Fruit fly (Drosophila melanogaster) whole organism, wandering third instar larva: ENCODE results near the gene Ttc19.

Experiments
- CG32264 ChIP-seq: fragments of 200-800 bp; sonication (Bioruptor generic); optimal IDR thresholded peaks from 2 replicates; lab custom pipeline; 2016; ENCODE audit warnings: missing biosample characterization, missing genetic modification characterization
- CG9705 ChIP-seq: fragments of 200-800 bp; sonication (Bioruptor generic); optimal IDR thresholded peaks from 2 replicates; lab custom pipeline; 2018; ENCODE audit warnings: missing biosample characterization, mild to moderate bottlenecking, missing genetic modification characterization
- CrebA ChIP-seq: fragments of 200-800 bp; sonication (Bioruptor generic); optimal IDR thresholded peaks from 2 replicates; lab custom pipeline; 2016; ENCODE audit warnings: missing biosample characterization, mild to moderate bottlenecking, missing genetic modification characterization, borderline replicate concordance
- Dfd ChIP-seq: fragments of >200 bp; optimal IDR thresholded peaks from 2 replicates; lab custom pipeline; 2017; ENCODE audit warnings: missing biosample characterization, missing genetic modification characterization
- GATAd ChIP-seq: sonication (Bioruptor generic); optimal IDR thresholded peaks from 2 replicates; lab custom pipeline; 2016; ENCODE audit warnings: missing biosample characterization, missing genetic modification characterization
- HLH106 ChIP-seq: fragments of 200-800 bp; optimal IDR thresholded peaks from 3 replicates; lab custom pipeline; 2019; ENCODE audit warnings: missing biosample characterization, mild to moderate bottlenecking, missing genetic modification characterization, moderate library complexity
- Hnf4 ChIP-seq: fragments of 200-800 bp; sonication (Bioruptor generic); optimal IDR thresholded peaks from 2 replicates; lab custom pipeline; 2016; ENCODE audit warnings: missing biosample characterization, mild to moderate bottlenecking, missing genetic modification characterization
- Hr78 ChIP-seq: fragments of >200 bp; optimal IDR thresholded peaks from 2 replicates; lab custom pipeline; 2017; ENCODE audit warnings: missing biosample characterization, missing genetic modification characterization
- Hr83 ChIP-seq: fragments of 200-300 bp; sonication (Bioruptor generic); optimal IDR thresholded peaks from 2 replicates; lab custom pipeline; 2016; ENCODE audit warnings: missing biosample characterization, mild to moderate bottlenecking, missing genetic modification characterization, moderate library complexity; ENCODE audit not compliant: poor library complexity, severe bottlenecking
- Jra ChIP-seq: sonication (Bioruptor generic); optimal IDR thresholded peaks from 2 replicates; lab custom pipeline; 2016; ENCODE audit warnings: missing biosample characterization, missing genetic modification characterization
- Mio ChIP-seq: sonication (Bioruptor generic); optimal IDR thresholded peaks from 2 replicates; lab custom pipeline; 2016; ENCODE audit warnings: missing biosample characterization, missing genetic modification characterization
- Myc ChIP-seq: fragments of >200 bp; optimal IDR thresholded peaks from 2 replicates; lab custom pipeline; 2017
- N ChIP-seq: fragments of >200 bp; optimal IDR thresholded peaks from 2 replicates; lab custom pipeline; 2018; ENCODE audit warnings: missing biosample characterization, missing external identifiers, missing genetic modification characterization
- OdsH ChIP-seq: fragments of 200-800 bp; sonication (Bioruptor generic); optimal IDR thresholded peaks from 2 replicates; lab custom pipeline; 2016; ENCODE audit warnings: missing biosample characterization, mild to moderate bottlenecking, missing genetic modification characterization
- Rel ChIP-seq, 2 experiments: fragments of 200-800 bp; sonication (Bioruptor generic) in 1 of 2; optimal IDR thresholded peaks; 2 replicates in 1 of 2; 3 replicates in 1 of 2; lab custom pipeline; 2016 to 2019; ENCODE audit warnings: mild to moderate bottlenecking in 2 of 2, missing biosample characterization in 2 of 2, missing genetic modification characterization in 2 of 2, moderate library complexity in 1 of 2
- Sp1 ChIP-seq: fragments of 200-800 bp; sonication (Bioruptor generic); optimal IDR thresholded peaks from 3 replicates; lab custom pipeline; 2019; ENCODE audit warnings: missing biosample characterization, mild to moderate bottlenecking, missing genetic modification characterization, moderate library complexity
- Vsx2 ChIP-seq: fragments of 200-300, 225-300 bp; sonication (Bioruptor generic); optimal IDR thresholded peaks from 2 replicates; lab custom pipeline; 2018; ENCODE audit warnings: missing biosample characterization, missing genetic modification characterization; ENCODE audit not compliant: partially characterized antibody
- br ChIP-seq: fragments of 200-800 bp; sonication (Bioruptor generic); optimal IDR thresholded peaks from 2 replicates; lab custom pipeline; 2016; ENCODE audit warnings: missing biosample characterization, missing genetic modification characterization
- brk ChIP-seq: fragments of 200-800 bp; sonication (Bioruptor generic); optimal IDR thresholded peaks from 2 replicates; lab custom pipeline; 2016; ENCODE audit warnings: missing biosample characterization, mild to moderate bottlenecking, missing genetic modification characterization
- dmrt93B ChIP-seq: fragments of 200-800 bp; sonication (Bioruptor generic); optimal IDR thresholded peaks from 2 replicates; lab custom pipeline; 2018; ENCODE audit warnings: missing biosample characterization, mild to moderate bottlenecking, missing genetic modification characterization
- ey ChIP-seq: fragments of 200-800 bp; sonication (Bioruptor generic); optimal IDR thresholded peaks from 2 replicates; lab custom pipeline; 2016; ENCODE audit warnings: missing biosample characterization, missing genetic modification characterization
- foxo ChIP-seq, 2 experiments: fragments of 200-800 bp; sonication (Bioruptor generic); optimal IDR thresholded peaks; 2 replicates in 1 of 2; 3 replicates in 1 of 2; lab custom pipeline; 2016 to 2017; ENCODE audit warnings: missing biosample characterization in 2 of 2, missing genetic modification characterization in 2 of 2
- fru ChIP-seq: fragments of 200-800 bp; sonication (Bioruptor generic); optimal IDR thresholded peaks from 3 replicates; lab custom pipeline; 2016; ENCODE audit warnings: missing biosample characterization, mild to moderate bottlenecking, missing genetic modification characterization
- h ChIP-seq: fragments of 200-800 bp; sonication (Bioruptor generic); optimal IDR thresholded peaks from 3 replicates; lab custom pipeline; 2016; ENCODE audit warnings: missing biosample characterization, mild to moderate bottlenecking, missing genetic modification characterization
- jim ChIP-seq: fragments of 175-275, 200-325 bp; sonication (Bioruptor generic); optimal IDR thresholded peaks from 2 replicates; lab custom pipeline; 2016; ENCODE audit warnings: missing biosample characterization, mild to moderate bottlenecking, missing genetic modification characterization
- psq ChIP-seq: fragments of 200-800 bp; sonication (Bioruptor generic); optimal IDR thresholded peaks from 3 replicates; lab custom pipeline; 2017; ENCODE audit warnings: missing biosample characterization, mild to moderate bottlenecking, missing genetic modification characterization, moderate library complexity
- rgr ChIP-seq: fragments of 200-800 bp; sonication (Bioruptor generic); optimal IDR thresholded peaks from 3 replicates; lab custom pipeline; 2016; ENCODE audit warnings: missing biosample characterization, mild to moderate bottlenecking, missing genetic modification characterization
- sage ChIP-seq: fragments of 200-800 bp; sonication (Bioruptor generic); optimal IDR thresholded peaks from 2 replicates; lab custom pipeline; 2016; ENCODE audit warnings: missing biosample characterization, mild to moderate bottlenecking, missing genetic modification characterization
- tai ChIP-seq: sonication (Bioruptor generic); optimal IDR thresholded peaks from 2 replicates; lab custom pipeline; 2016; ENCODE audit warnings: missing biosample characterization, missing genetic modification characterization
- woc ChIP-seq: sonication (Bioruptor generic); optimal IDR thresholded peaks from 2 replicates; lab custom pipeline; 2016; ENCODE audit warnings: missing biosample characterization, mild to moderate bottlenecking, missing genetic modification characterization

Ttc19 gene

dm6 chr2L:19034213-19034929, 10.6 kb downstream of the Ttc19 start, which contains the start of the genes mib2 and CG31800 (continued):
- TF ChIP-seq Mio (GFP tag; lab: Kevin White, UChicago) (no peak), fru (GFP tag; lab: Kevin White, UChicago) (no peak), Jra (GFP tag; lab: Kevin White, UChicago) (peak; percentile 10), Hnf4 (GFP tag; lab: Kevin White, UChicago) (no peak), CG32264 (no peak)
- TF ChIP-seq, all 38 proteins: peak for 7

DNA sequence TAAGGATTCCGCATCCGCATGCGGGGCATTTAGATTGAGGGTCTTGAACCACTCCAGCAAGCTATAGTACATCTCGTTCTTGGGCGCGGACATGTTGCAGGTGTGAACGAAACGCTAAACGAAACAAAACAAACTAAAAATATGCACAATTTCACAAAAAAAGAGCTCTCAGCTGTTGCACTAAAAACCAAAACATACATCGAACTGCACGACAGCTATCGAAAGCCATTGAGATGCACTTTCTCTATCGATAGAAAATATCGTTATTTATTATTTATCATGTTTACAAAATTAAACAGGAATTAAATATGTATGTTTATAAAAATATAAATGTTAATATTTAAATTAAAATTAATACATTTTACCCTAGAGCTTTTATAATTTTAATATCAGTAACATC, 11.7 kb downstream of the Ttc19 start, which contains the start of gene hook:
hook (minus strand) TSS at position 211 of the 400 bp plus-strand sequence.
- TF ChIP-seq brk (GFP tag; lab: Kevin White, UChicago), result no peak
- peak; percentile 23 for TF ChIP-seq sage (GFP tag; lab: Kevin White, UChicago)

DNA sequence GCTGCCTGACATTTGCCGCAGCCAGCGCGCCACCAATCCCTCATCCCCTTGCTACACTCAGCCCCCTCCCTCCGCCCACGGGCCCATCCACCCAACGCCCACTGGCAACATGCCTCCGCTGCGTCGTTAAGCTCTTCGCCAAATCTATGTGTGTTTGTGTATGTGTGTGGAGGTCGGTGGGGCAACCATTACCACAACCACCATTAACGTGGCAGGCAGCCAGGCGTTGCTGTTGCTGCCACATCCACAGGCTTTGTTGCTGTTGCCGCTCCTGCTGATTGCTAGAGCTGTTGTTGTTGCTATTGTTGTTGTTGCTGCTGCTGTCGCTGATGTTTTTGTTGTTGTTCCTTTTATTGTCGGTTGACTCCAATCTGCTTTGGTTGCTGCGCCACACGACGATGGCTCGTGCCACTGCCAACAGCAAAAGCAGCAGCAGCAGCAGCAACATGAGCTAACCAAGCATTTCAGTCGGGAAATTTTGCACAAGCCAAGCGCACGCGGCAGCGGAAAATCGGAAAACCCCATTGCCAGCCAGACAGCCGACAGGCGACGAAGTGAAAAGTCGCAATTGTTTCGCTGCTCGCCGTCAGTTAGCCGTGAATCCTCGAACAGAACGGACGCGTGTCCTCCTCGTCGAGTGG, 17.6 kb downstream of the Ttc19 start, which contains the start of gene Sidpn:
Sidpn (plus strand) TSS at position 465 of the 641 bp plus-strand sequence.
- no peak for TF ChIP-seq woc (GFP tag; lab: Kevin White, UChicago)
- peak; percentile 89 for TF ChIP-seq Dfd

dm6 chr2L:19026491-19027197, 18.3 kb downstream of the Ttc19 start:
- TF ChIP-seq CG32264 (no peak), fru (GFP tag; lab: Kevin White, UChicago) (peak; percentile 48), jim (GFP tag; lab: Kevin White, UChicago) (no peak), br (GFP tag; lab: Kevin White, UChicago) (peak; percentile 20), ey (GFP tag; lab: Kevin White, UChicago) (peak; percentile 50), sage (GFP tag; lab: Kevin White, UChicago) (no peak), Dfd (no peak), CG9705 (peak; percentile 33), h (GFP tag; lab: Kevin White, UChicago) (peak; percentile 37), N (no peak), Myc (no peak), woc (GFP tag; lab: Kevin White, UChicago) (no peak), dmrt93B (GFP tag; lab: Kevin White, UChicago) (peak; percentile 26), Hr83 (GFP tag; lab: Kevin White, UChicago) (no peak), OdsH (peak; percentile 38), Rel (GFP tag; optimal IDR thresholded peaks at IDR 0.05; lab: Kevin White, UChicago) (no peak), Rel (tag; optimal IDR thresholded peaks at IDR 0.05; lab: Kevin White, UChicago) (no peak), Hnf4 (GFP tag; lab: Kevin White, UChicago) (no peak), Mio (GFP tag; lab: Kevin White, UChicago) (no peak), psq (peak; percentile 20), rgr (GFP tag; lab: Kevin White, UChicago) (peak; percentile 13), foxo (GFP tag; optimal IDR thresholded peaks at IDR 0.05; lab: Kevin White, UChicago) (peak in 1 of 2 experiments; percentile 57), Sp1 (GFP tag; lab: Kevin White, UChicago) (peak; percentile 67), HLH106 (tag; lab: Kevin White, UChicago) (peak; percentile 60), GATAd (no peak)

dm6 chr2L:19024744-19025059, 20.2 kb downstream of the Ttc19 start:
- no peak for TF ChIP-seq foxo (GFP tag; optimal IDR thresholded peaks at IDR 0.05; lab: Kevin White, UChicago)
- no peak for TF ChIP-seq ey (GFP tag; lab: Kevin White, UChicago)
- TF ChIP-seq CrebA (GFP tag; lab: Kevin White, UChicago), result no peak
- no peak for TF ChIP-seq woc (GFP tag; lab: Kevin White, UChicago)
- no peak for TF ChIP-seq Vsx2 (GFP tag; lab: Kevin White, UChicago)
- no peak for TF ChIP-seq Sp1 (GFP tag; lab: Kevin White, UChicago)
- TF ChIP-seq tai (GFP tag; lab: Kevin White, UChicago), result no peak
- no peak for TF ChIP-seq Dfd
- TF ChIP-seq dmrt93B (GFP tag; lab: Kevin White, UChicago), result no peak
- TF ChIP-seq Rel (GFP tag; optimal IDR thresholded peaks at IDR 0.05; lab: Kevin White, UChicago), result no peak
- TF ChIP-seq Rel (tag; optimal IDR thresholded peaks at IDR 0.05; lab: Kevin White, UChicago), result no peak
- TF ChIP-seq Hr78, result no peak
- TF ChIP-seq GATAd, result no peak
- TF ChIP-seq Hr83 (GFP tag; lab: Kevin White, UChicago), result no peak
- no peak for TF ChIP-seq brk (GFP tag; lab: Kevin White, UChicago)
- no peak for TF ChIP-seq Myc
- TF ChIP-seq Hnf4 (GFP tag; lab: Kevin White, UChicago), result no peak
- TF ChIP-seq Mio (GFP tag; lab: Kevin White, UChicago), result no peak
